Worm (Caenorhabditis elegans): ENCODE data around the gene ifa-4.

- no peak for TF ChIP-seq hnd-1 (tag; optimal IDR thresholded peaks at IDR 0.05)
- no peak for TF ChIP-seq flt-1 (GFP tag; IDR thresholded peaks at IDR 0.05)
- TF ChIP-seq ama-1 (optimal IDR thresholded peaks at IDR 0.05): no peak
- TF ChIP-seq tbx-37 (GFP tag; conservative IDR thresholded peaks at IDR 0.05): no peak
- TF ChIP-seq aly-1 (tag; optimal IDR thresholded peaks at IDR 0.05): no peak
- no peak for TF ChIP-seq pes-1 (GFP tag; IDR thresholded peaks at IDR 0.05)
- TF ChIP-seq hmg-4 (GFP tag; optimal IDR thresholded peaks at IDR 0.05): no peak
- no peak for TF ChIP-seq scrt-1 (GFP tag; IDR thresholded peaks at IDR 0.05)
- no peak for TF ChIP-seq sea-1 (GFP tag; conservative IDR thresholded peaks at IDR 0.05)
- no peak for TF ChIP-seq tbx-11 (GFP tag; IDR thresholded peaks at IDR 0.05)
- TF ChIP-seq tra-4 (tag; optimal IDR thresholded peaks at IDR 0.05): no peak
- TF ChIP-seq ceh-13 (GFP tag; optimal IDR thresholded peaks at IDR 0.05): no peak
- no peak for TF ChIP-seq F13C5.2 (tag; optimal IDR thresholded peaks at IDR 0.05)
- no peak for TF ChIP-seq hmbx-1 (tag; optimal IDR thresholded peaks at IDR 0.05)
These were observed at the start of gene ifa-4 for ce11 chrX:4915879-4916278.
